Fruit fly (Drosophila melanogaster) whole organism, adult: Measurements from ENCODE around the gene CG42324.

ENCODE experiments used
- CG11617 ChIP-seq: fragments of 200-800 bp; sonication (Bioruptor generic); optimal IDR thresholded peaks from 2 replicates; lab custom pipeline; 2017; ENCODE audit warnings: mild to moderate bottlenecking, missing biosample characterization, missing genetic modification reagents, missing genetic modification characterization
- CG1620 ChIP-seq: fragments of 200-800 bp; sonication (Bioruptor generic); optimal IDR thresholded peaks from 2 replicates; lab custom pipeline; 2016; ENCODE audit warnings: missing biosample characterization, missing genetic modification characterization
- CG33017 ChIP-seq: fragments of 200-800 bp; sonication (Bioruptor generic); optimal IDR thresholded peaks from 2 replicates; lab custom pipeline; 2018; ENCODE audit warnings: missing biosample characterization, mild to moderate bottlenecking, missing genetic modification characterization, moderate library complexity
- bab1 ChIP-seq: fragments of 200-800 bp; sonication (Bioruptor generic); optimal IDR thresholded peaks from 3 replicates; lab custom pipeline; 2019; ENCODE audit warnings: missing biosample characterization, mild to moderate bottlenecking, missing genetic modification characterization, moderate library complexity

DNA sequence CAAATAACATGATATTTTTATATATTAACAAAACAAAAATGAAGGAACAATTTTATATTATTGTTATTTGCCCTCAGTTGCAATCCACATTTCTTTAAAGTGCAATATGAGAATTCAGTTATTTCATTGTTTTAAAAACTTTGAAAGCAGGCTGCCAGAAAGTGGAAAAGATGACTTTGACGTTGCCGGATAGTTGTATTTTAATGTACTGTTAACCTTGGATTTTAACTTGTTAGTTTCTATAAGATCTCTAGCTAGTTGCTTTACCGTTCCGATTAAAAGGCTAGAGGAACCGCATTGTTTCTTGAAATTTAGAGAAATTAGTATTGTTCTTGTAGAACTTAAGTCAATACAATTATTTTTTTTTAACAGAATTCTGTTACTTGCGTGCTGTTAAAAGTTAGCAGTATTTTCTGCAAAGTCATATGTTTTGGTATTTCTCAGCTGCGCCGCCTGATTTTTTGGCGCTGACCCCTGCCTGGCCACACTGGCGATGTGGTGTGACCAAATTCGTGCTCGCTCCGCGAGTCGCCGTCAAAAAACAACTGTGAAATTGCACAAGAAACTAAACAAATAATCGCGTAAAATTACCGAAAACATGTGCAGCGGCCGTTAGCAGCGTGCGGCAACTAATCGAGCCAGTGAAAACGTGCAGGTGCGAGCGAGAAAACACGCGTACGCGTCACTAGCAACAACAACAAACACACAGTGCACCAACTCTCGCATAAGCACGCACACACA, 43.2 kb downstream of the CG42324 start, which contains the start of gene Eip63E:
- TF ChIP-seq CG11617 (no peak), CG33017 (tag; lab: Kevin White, UChicago) (no peak), CG1620 (GFP tag; lab: Kevin White, UChicago) (no peak), bab1 (GFP tag; lab: Kevin White, UChicago) (peak; percentile 65)
